5 fruit fly cellular contexts compared by ENCODE assay signal in the genomic region with DNA sequence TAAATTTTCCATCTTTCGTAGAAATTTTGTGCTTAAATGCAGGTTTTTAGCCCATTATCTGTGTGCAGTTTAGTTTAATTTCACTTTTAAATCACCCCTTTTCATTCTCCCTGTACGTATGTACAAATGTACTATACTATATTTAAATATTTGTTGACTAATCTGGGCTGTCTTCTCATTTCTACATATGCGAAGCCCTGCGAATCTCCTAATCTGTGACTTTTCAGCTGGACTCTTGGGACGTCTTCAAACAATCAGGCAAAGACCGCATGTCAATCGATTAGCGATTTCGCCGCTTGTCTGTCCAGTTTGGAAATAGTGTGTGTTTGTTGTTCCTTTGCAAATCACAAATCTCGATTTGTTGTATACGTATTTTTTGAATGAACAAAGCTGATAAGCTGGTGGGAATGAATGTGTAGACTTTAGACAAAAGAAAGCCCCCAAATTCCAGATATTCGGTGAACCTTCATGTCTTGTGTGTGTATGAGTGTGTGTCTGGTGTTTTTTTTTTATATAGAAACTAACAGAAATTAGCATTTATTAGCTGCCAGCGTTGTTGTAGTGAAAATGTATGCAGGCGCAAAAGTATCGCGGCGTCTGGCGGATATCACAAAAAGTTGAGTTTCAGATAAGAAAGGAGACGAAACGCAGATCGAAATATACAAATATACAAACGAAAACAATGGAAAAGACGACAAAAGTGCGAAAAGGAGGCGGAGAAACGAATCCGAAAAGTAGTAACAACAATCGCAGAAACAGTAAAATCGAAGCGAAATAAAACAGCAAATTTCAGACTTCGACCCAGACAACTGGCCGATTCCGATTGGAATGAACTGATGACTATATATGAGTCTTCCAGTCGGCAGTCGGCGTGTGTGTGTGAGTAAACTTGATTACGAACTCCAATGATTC.
TF ChIP-seq lines count a peak whose summit lies in the region.

No protein-coding gene starts in this region.

- no peak for TF ChIP-seq CTCF in whole organism, embryonic (GFP tag; optimal IDR thresholded peaks at IDR 0.05; lab: Kevin White, UChicago)

TF ChIP-seq in whole organism, adult, 20 proteins besides CTCF, POLR2A, EP300 and RAD21:
- no peak for TF ChIP-seq Crg-1 (GFP tag; optimal IDR thresholded peaks at IDR 0.05; lab: Kevin White, UChicago)
- peak; percentile 94 for TF ChIP-seq kay (GFP tag; lab: Kevin White, UChicago; ENCODE audit: borderline replicate concordance)
- no peak for TF ChIP-seq CG11617 (GFP tag; optimal IDR thresholded peaks at IDR 0.05; lab: Kevin White, UChicago)
- TF ChIP-seq CG12768 (GFP tag; optimal IDR thresholded peaks at IDR 0.05; lab: Kevin White, UChicago) = peak; percentile 48
- no peak for TF ChIP-seq CG33017 (tag; optimal IDR thresholded peaks at IDR 0.05; lab: Kevin White, UChicago)
- no peak for TF ChIP-seq Clk (GFP tag; optimal IDR thresholded peaks at IDR 0.05; lab: Kevin White, UChicago)
- TF ChIP-seq cic (GFP tag; optimal IDR thresholded peaks at IDR 0.05; lab: Kevin White, UChicago) = peak; percentile 19
- no peak for TF ChIP-seq tj (GFP tag; optimal IDR thresholded peaks at IDR 0.05; lab: Kevin White, UChicago)

TF ChIP-seq in whole organism, embryonic, 481 proteins besides CTCF, POLR2A, EP300 and RAD21:
- TF ChIP-seq CG7987 (GFP tag; optimal IDR thresholded peaks at IDR 0.05; lab: Kevin White, UChicago) (peak; percentile 87), exex (tag; optimal IDR thresholded peaks at IDR 0.05; lab: Kevin White, UChicago) (peak; percentile 25), vvl (GFP tag; IDR thresholded peaks at IDR 0.05; lab: Robert Waterston, UW) (0 out of 2 replicates have a peak, but pooled peaks have one; percentile 17), CG34376 (GFP tag; optimal IDR thresholded peaks at IDR 0.05; lab: Kevin White, UChicago) (peak; percentile 14), Rfx (GFP tag; IDR thresholded peaks at IDR 0.05; lab: Robert Waterston, UW) (0 out of 2 replicates have a peak, but pooled peaks have one; percentile 6), CG17361 (GFP tag; IDR thresholded peaks at IDR 0.05; lab: Robert Waterston, UW) (no peak), nom (GFP tag; optimal IDR thresholded peaks at IDR 0.05; lab: Kevin White, UChicago) (peak; percentile 63), wdn (GFP tag; IDR thresholded peaks at IDR 0.05; lab: Robert Waterston, UW) (no peak), sqz (GFP tag; optimal IDR thresholded peaks at IDR 0.05; lab: Kevin White, UChicago) (peak; percentile 1), Med (GFP tag; lab: Kevin White, UChicago) (peak; percentile 33), esg (GFP tag; conservative IDR thresholded peaks at IDR 0.05; lab: Robert Waterston, UW) (no peak), gem (tag; optimal IDR thresholded peaks at IDR 0.05; lab: Kevin White, UChicago) (no peak), chinmo (GFP tag; IDR thresholded peaks at IDR 0.05; lab: Robert Waterston, UW; ENCODE audit: partially characterized antibody) (0 out of 4 replicates have a peak, but pooled peaks have one; percentile 13), CG13894 (tag; optimal IDR thresholded peaks at IDR 0.05; lab: Kevin White, UChicago) (peak; percentile 77)

TF ChIP-seq in whole organism, prepupa, 60 proteins besides CTCF, POLR2A, EP300 and RAD21:
- TF ChIP-seq CG6808 (GFP tag; optimal IDR thresholded peaks at IDR 0.05; lab: Kevin White, UChicago) (peak; percentile 11), svp (GFP tag; lab: Kevin White, UChicago) (peak; percentile 75), Hr39 (GFP tag; optimal IDR thresholded peaks at IDR 0.05; lab: Kevin White, UChicago) (no peak), CG1621 (tag; optimal IDR thresholded peaks at IDR 0.05; lab: Kevin White, UChicago) (no peak), ss (GFP tag; optimal IDR thresholded peaks at IDR 0.05; lab: Kevin White, UChicago) (peak; percentile 37 to 63), CG3919 (GFP tag; optimal IDR thresholded peaks at IDR 0.05; lab: Kevin White, UChicago) (peak; percentile 9)
TF ChIP-seq in whole organism, prepupa: peak in this region for 4.

TF ChIP-seq in whole organism, pupa, 21 proteins besides CTCF, POLR2A, EP300 and RAD21:
- TF ChIP-seq CG15710 (tag; optimal IDR thresholded peaks at IDR 0.05; lab: Kevin White, UChicago) (no peak), CG8301 (tag; optimal IDR thresholded peaks at IDR 0.05; lab: Kevin White, UChicago) (no peak), CG14655 (GFP tag; optimal IDR thresholded peaks at IDR 0.05; lab: Kevin White, UChicago) (no peak), EcR (GFP tag; optimal IDR thresholded peaks at IDR 0.05; lab: Kevin White, UChicago) (peak; percentile 41), CG9948 (tag; optimal IDR thresholded peaks at IDR 0.05; lab: Kevin White, UChicago) (no peak), CG10348 (GFP tag; IDR thresholded peaks at IDR 0.05; lab: Robert Waterston, UW) (no peak), Pif1B (GFP tag; optimal IDR thresholded peaks at IDR 0.05; lab: Kevin White, UChicago) (no peak), Pif1A (GFP tag; optimal IDR thresholded peaks at IDR 0.05; lab: Kevin White, UChicago) (no peak), Snoo (tag; optimal IDR thresholded peaks at IDR 0.05; lab: Kevin White, UChicago) (peak; percentile 19), CG17806 (tag; optimal IDR thresholded peaks at IDR 0.05; lab: Kevin White, UChicago) (no peak), CG12605 (GFP tag; IDR thresholded peaks at IDR 0.05; lab: Robert Waterston, UW) (no peak), rn (GFP tag; IDR thresholded peaks at IDR 0.05; lab: Robert Waterston, UW) (no peak), CG4496 (GFP tag; IDR thresholded peaks at IDR 0.05; lab: Robert Waterston, UW) (no peak; the same call in 2 of the 3 replicates), CG13204 (GFP tag; optimal IDR thresholded peaks at IDR 0.05; lab: Kevin White, UChicago) (no peak), fd96Ca (GFP tag; IDR thresholded peaks at IDR 0.05; lab: Robert Waterston, UW) (no peak), Ets98B (GFP tag; IDR thresholded peaks at IDR 0.05; lab: Robert Waterston, UW) (no peak; the same call in 1 of the 2 replicates), CG32121 (GFP tag; IDR thresholded peaks at IDR 0.05; lab: Robert Waterston, UW) (no peak), D1 (tag; optimal IDR thresholded peaks at IDR 0.05; lab: Kevin White, UChicago) (no peak), gl (tag; optimal IDR thresholded peaks at IDR 0.05; lab: Kevin White, UChicago) (peak; percentile 45), CG34367 (tag; optimal IDR thresholded peaks at IDR 0.05; lab: Kevin White, UChicago) (no peak), CG8159 (tag; optimal IDR thresholded peaks at IDR 0.05; lab: Kevin White, UChicago) (no peak)

TF ChIP-seq in whole organism, wandering third instar larva, 38 proteins besides CTCF, POLR2A, EP300 and RAD21:
- TF ChIP-seq Jra (GFP tag; optimal IDR thresholded peaks at IDR 0.05; lab: Kevin White, UChicago) (no peak), lola (GFP tag; optimal IDR thresholded peaks at IDR 0.05; lab: Kevin White, UChicago) (no peak), fru (GFP tag; optimal IDR thresholded peaks at IDR 0.05; lab: Kevin White, UChicago) (no peak), dmrt93B (GFP tag; optimal IDR thresholded peaks at IDR 0.05; lab: Kevin White, UChicago) (no peak), Rel (GFP tag; optimal IDR thresholded peaks at IDR 0.05; lab: Kevin White, UChicago) (no peak), Rel (tag; optimal IDR thresholded peaks at IDR 0.05; lab: Kevin White, UChicago) (peak; percentile 64), jim (GFP tag; optimal IDR thresholded peaks at IDR 0.05; lab: Kevin White, UChicago) (no peak), Vsx2 (GFP tag; optimal IDR thresholded peaks at IDR 0.05; lab: Kevin White, UChicago; ENCODE audit: partially characterized antibody) (no peak), rgr (GFP tag; optimal IDR thresholded peaks at IDR 0.05; lab: Kevin White, UChicago) (peak; percentile 72), brk (GFP tag; optimal IDR thresholded peaks at IDR 0.05; lab: Kevin White, UChicago) (no peak), h (GFP tag; optimal IDR thresholded peaks at IDR 0.05; lab: Kevin White, UChicago) (no peak), dsf (GFP tag; optimal IDR thresholded peaks at IDR 0.05; lab: Kevin White, UChicago; ENCODE audit: borderline replicate concordance) (no peak), Hnf4 (GFP tag; optimal IDR thresholded peaks at IDR 0.05; lab: Kevin White, UChicago) (peak; percentile 57), HLH106 (tag; optimal IDR thresholded peaks at IDR 0.05; lab: Kevin White, UChicago) (no peak), br (GFP tag; optimal IDR thresholded peaks at IDR 0.05; lab: Kevin White, UChicago) (no peak), sage (GFP tag; optimal IDR thresholded peaks at IDR 0.05; lab: Kevin White, UChicago) (no peak), CrebA (GFP tag; optimal IDR thresholded peaks at IDR 0.05; lab: Kevin White, UChicago; ENCODE audit: borderline replicate concordance) (no peak), usp (GFP tag; optimal IDR thresholded peaks at IDR 0.05; lab: Kevin White, UChicago) (no peak)
